Worm (Caenorhabditis elegans) whole organism, mixed stage, embryonic: ENCODE results near the gene C11G6.2.

Experiments used
- bed-3 ChIP-seq: fragments of 200-800 bp; sonication (Bioruptor generic); optimal IDR thresholded peaks from 3 replicates; lab custom pipeline; 2018; ENCODE audit warnings: mild to moderate bottlenecking, missing genetic modification characterization, moderate library complexity, missing compliant biosample characterization
- blmp-1 ChIP-seq: fragments of 150-350 bp; optimal IDR thresholded peaks from 2 replicates; lab custom pipeline; 2014; ENCODE audit warnings: missing biosample characterization, missing genetic modification characterization
- ceh-39 ChIP-seq: fragments of 150-350 bp; optimal IDR thresholded peaks from 2 replicates; lab custom pipeline; 2014; ENCODE audit warnings: missing biosample characterization, missing genetic modification characterization
- ceh-43 ChIP-seq: fragments of 200-800 bp; sonication (Bioruptor generic); optimal IDR thresholded peaks from 2 replicates; lab custom pipeline; 2018; ENCODE audit warnings: mild to moderate bottlenecking, missing genetic modification characterization, moderate library complexity, missing compliant biosample characterization
- ceh-83 ChIP-seq: fragments of 200-800 bp; sonication (Bioruptor generic); optimal IDR thresholded peaks from 2 replicates; lab custom pipeline; 2018; ENCODE audit warnings: mild to moderate bottlenecking, missing genetic modification characterization, missing compliant biosample characterization
- ces-1 ChIP-seq: fragments of 150-350 bp; optimal IDR thresholded peaks from 2 replicates; lab custom pipeline; 2014; ENCODE audit warnings: missing biosample characterization, missing genetic modification reagents, missing genetic modification characterization
- cnd-1 ChIP-seq: fragments of 200-800 bp; sonication (Bioruptor generic); optimal IDR thresholded peaks from 2 replicates; lab custom pipeline; 2018; ENCODE audit warnings: mild to moderate bottlenecking, missing genetic modification characterization, missing compliant biosample characterization
- drap-1 ChIP-seq: fragments of 200-800 bp; sonication (Bioruptor generic); optimal IDR thresholded peaks from 3 replicates; lab custom pipeline; 2018; ENCODE audit warnings: mild to moderate bottlenecking, missing genetic modification characterization, missing compliant biosample characterization
- elt-1 ChIP-seq: sonication (generic microtip); optimal IDR thresholded peaks from 2 replicates; lab custom pipeline; 2017; ENCODE audit warnings: missing genetic modification characterization, mild to moderate bottlenecking, missing compliant biosample characterization, antibody characterized with exemption, moderate library complexity, borderline replicate concordance; ENCODE audit not compliant: insufficient read depth
- elt-3 ChIP-seq: fragments of 150-350 bp; optimal IDR thresholded peaks from 2 replicates; lab custom pipeline; 2014; ENCODE audit warnings: missing biosample characterization, missing genetic modification characterization
- ham-2 ChIP-seq: fragments of 200-800 bp; sonication (Bioruptor generic); optimal IDR thresholded peaks from 2 replicates; lab custom pipeline; 2018; ENCODE audit warnings: mild to moderate bottlenecking, missing genetic modification characterization, missing compliant biosample characterization
- hlh-1 ChIP-seq: fragments of 150-350 bp; optimal IDR thresholded peaks from 2 replicates; lab custom pipeline; 2014; ENCODE audit warnings: missing biosample characterization, missing genetic modification reagents, missing genetic modification characterization
- lin-32 ChIP-seq: fragments of 200-800 bp; sonication (Bioruptor generic); optimal IDR thresholded peaks from 2 replicates; lab custom pipeline; 2018; ENCODE audit warnings: mild to moderate bottlenecking, missing genetic modification characterization, missing compliant biosample characterization
- lsy-2 ChIP-seq: fragments of 150-350 bp; optimal IDR thresholded peaks from 2 replicates; lab custom pipeline; 2014; ENCODE audit warnings: missing biosample characterization, missing genetic modification characterization
- mab-5 ChIP-seq: fragments of 150-350 bp; optimal IDR thresholded peaks from 2 replicates; lab custom pipeline; 2014; ENCODE audit warnings: missing biosample characterization, missing genetic modification characterization
- mep-1 ChIP-seq: fragments of 150-350 bp; optimal IDR thresholded peaks from 2 replicates; lab custom pipeline; 2017; ENCODE audit warnings: missing biosample characterization, missing genetic modification reagents, missing genetic modification characterization, inconsistent platforms
- mls-2 ChIP-seq: sonication (generic microtip); optimal IDR thresholded peaks from 2 replicates; lab custom pipeline; 2016; ENCODE audit warnings: mild to moderate bottlenecking, missing genetic modification characterization, moderate library complexity, missing compliant biosample characterization
- nhr-12 ChIP-seq: fragments of 150-350 bp; optimal IDR thresholded peaks from 2 replicates; lab custom pipeline; 2014; ENCODE audit warnings: missing biosample characterization, missing genetic modification characterization
- nhr-2 ChIP-seq: fragments of 150-350 bp; optimal IDR thresholded peaks from 2 replicates; lab custom pipeline; 2014; ENCODE audit warnings: missing biosample characterization, missing genetic modification characterization
- nhr-237 ChIP-seq: fragments of 150-350 bp; optimal IDR thresholded peaks from 2 replicates; lab custom pipeline; 2014; ENCODE audit warnings: missing biosample characterization, missing genetic modification characterization
- nhr-28 ChIP-seq: fragments of 150-350 bp; optimal IDR thresholded peaks from 2 replicates; lab custom pipeline; 2014; ENCODE audit warnings: missing biosample characterization, missing genetic modification characterization
- nhr-76 ChIP-seq: sonication (generic microtip); optimal IDR thresholded peaks from 2 replicates; lab custom pipeline; 2017; ENCODE audit warnings: missing biosample characterization, missing genetic modification characterization
- pha-4 ChIP-seq: fragments of 150-350 bp; optimal IDR thresholded peaks from 2 replicates; lab custom pipeline; 2018; ENCODE audit warnings: missing biosample characterization, missing genetic modification reagents, missing genetic modification characterization
- sem-2 ChIP-seq: fragments of 200-800 bp; sonication (Bioruptor generic); optimal IDR thresholded peaks from 2 replicates; lab custom pipeline; 2018; ENCODE audit warnings: mild to moderate bottlenecking, missing genetic modification characterization, missing compliant biosample characterization
- snpc-4 ChIP-seq: fragments of 150-350 bp; optimal IDR thresholded peaks from 2 replicates; lab custom pipeline; 2014; ENCODE audit warnings: missing biosample characterization, missing genetic modification characterization
- sptf-1 ChIP-seq: sonication (generic microtip); optimal IDR thresholded peaks from 2 replicates; lab custom pipeline; 2017; ENCODE audit warnings: mild to moderate bottlenecking, missing genetic modification characterization, moderate library complexity, missing compliant biosample characterization
- tbx-8 ChIP-seq: fragments of 200-800 bp; sonication (Bioruptor generic); optimal IDR thresholded peaks from 2 replicates; lab custom pipeline; 2018; ENCODE audit warnings: mild to moderate bottlenecking, missing genetic modification characterization, moderate library complexity, missing compliant biosample characterization
- unc-120 ChIP-seq: sonication (generic microtip); optimal IDR thresholded peaks from 2 replicates; lab custom pipeline; 2017; ENCODE audit warnings: missing genetic modification characterization, missing compliant biosample characterization; ENCODE audit not compliant: poor library complexity, severe bottlenecking
- unc-39 ChIP-seq: fragments of 150-350 bp; optimal IDR thresholded peaks from 2 replicates; lab custom pipeline; 2014; ENCODE audit warnings: missing biosample characterization, missing genetic modification characterization
- unc-62 ChIP-seq: fragments of 150-350 bp; optimal IDR thresholded peaks from 2 replicates; lab custom pipeline; 2014; ENCODE audit warnings: missing biosample characterization, missing genetic modification reagents, missing genetic modification characterization
- zip-8 ChIP-seq: fragments of 150-350 bp; optimal IDR thresholded peaks from 2 replicates; lab custom pipeline; 2014; ENCODE audit warnings: missing biosample characterization, missing genetic modification characterization
- ztf-11 ChIP-seq: fragments of 150-350 bp; optimal IDR thresholded peaks from 2 replicates; lab custom pipeline; 2014; ENCODE audit warnings: missing biosample characterization, missing genetic modification characterization

C11G6.2 gene

ce11 chrX:16354598-16355211 lies 26.3 kb downstream of the C11G6.2 start, which contains the start of gene nhr-28:
TSS of gene nhr-28 (plus strand) at chrX:16354976.
- no peak for TF ChIP-seq unc-62 (GFP tag; lab: Kevin White, UChicago)
- TF ChIP-seq mab-5 (tag; lab: Kevin White, UChicago), result no peak
- no peak for TF ChIP-seq unc-39
- no peak for TF ChIP-seq lin-32 (GFP tag; lab: Kevin White, UChicago)
- no peak for TF ChIP-seq bed-3 (GFP tag; lab: Kevin White, UChicago)
- TF ChIP-seq snpc-4 (tag; lab: Kevin White, UChicago), result no peak
- no peak for TF ChIP-seq ceh-43 (GFP tag; lab: Kevin White, UChicago)
- no peak for TF ChIP-seq nhr-2 (tag; lab: Kevin White, UChicago)
- TF ChIP-seq ceh-39 (tag; lab: Kevin White, UChicago), result no peak
- TF ChIP-seq pha-4, result no peak
- no peak for TF ChIP-seq nhr-12 (tag; lab: Kevin White, UChicago)

ce11 chrX:16356341-16356740 lies 27.9 kb downstream of the C11G6.2 start:
- no peak for TF ChIP-seq nhr-76
- no peak for TF ChIP-seq unc-120 (tag; lab: Kevin White, UChicago)
- no peak for TF ChIP-seq sem-2 (GFP tag; lab: Kevin White, UChicago)
- TF ChIP-seq unc-39, result no peak
- TF ChIP-seq ztf-11 (tag; lab: Kevin White, UChicago), result no peak
- TF ChIP-seq elt-3 (tag; lab: Kevin White, UChicago), result no peak
- no peak for TF ChIP-seq mep-1 (tag; lab: Kevin White, UChicago)

ce11 chrX:16357531-16357930 lies 29.1 kb downstream of the C11G6.2 start:
- TF ChIP-seq elt-3 (tag; lab: Kevin White, UChicago) (no peak), ceh-83 (GFP tag; lab: Kevin White, UChicago) (no peak), ceh-39 (tag; lab: Kevin White, UChicago) (no peak), drap-1 (GFP tag; lab: Kevin White, UChicago) (no peak), nhr-237 (no peak), zip-8 (tag; lab: Kevin White, UChicago) (no peak), unc-62 (GFP tag; lab: Kevin White, UChicago) (no peak), ces-1 (GFP tag; lab: Kevin White, UChicago) (no peak), nhr-12 (tag; lab: Kevin White, UChicago) (no peak), pha-4 (no peak), sem-2 (GFP tag; lab: Kevin White, UChicago) (no peak), blmp-1 (tag; lab: Kevin White, UChicago) (no peak)

- TF ChIP-seq nhr-28 (no peak), nhr-12 (tag; lab: Kevin White, UChicago) (no peak), tbx-8 (GFP tag; lab: Kevin White, UChicago) (no peak), hlh-1 (no peak), ham-2 (GFP tag; lab: Kevin White, UChicago) (no peak), snpc-4 (tag; lab: Kevin White, UChicago) (no peak), pha-4 (no peak), elt-1 (tag; lab: Kevin White, UChicago) (no peak), sptf-1 (tag; lab: Kevin White, UChicago) (no peak)
These were observed 32.6 kb downstream of the C11G6.2 start for ce11 chrX:16361001-16361400.

ce11 chrX:16363637-16364036 lies 35.2 kb downstream of the C11G6.2 start:
- TF ChIP-seq hlh-1, result peak; percentile 63
- no peak for TF ChIP-seq ham-2 (GFP tag; lab: Kevin White, UChicago)

ce11 chrX:16366508-16366907 lies 38.1 kb downstream of the C11G6.2 start:
- no peak for TF ChIP-seq cnd-1 (tag; lab: Kevin White, UChicago)
- no peak for TF ChIP-seq mab-5 (tag; lab: Kevin White, UChicago)
- no peak for TF ChIP-seq nhr-237
- no peak for TF ChIP-seq unc-39
- TF ChIP-seq ceh-43 (GFP tag; lab: Kevin White, UChicago), result no peak
- TF ChIP-seq blmp-1 (tag; lab: Kevin White, UChicago), result no peak
- no peak for TF ChIP-seq pha-4
- no peak for TF ChIP-seq sptf-1 (tag; lab: Kevin White, UChicago)
- no peak for TF ChIP-seq unc-120 (tag; lab: Kevin White, UChicago)
- TF ChIP-seq drap-1 (GFP tag; lab: Kevin White, UChicago), result no peak
- TF ChIP-seq mls-2 (tag; lab: Kevin White, UChicago), result no peak
- TF ChIP-seq lsy-2, result no peak
- no peak for TF ChIP-seq ceh-83 (GFP tag; lab: Kevin White, UChicago)
